Worm (Caenorhabditis elegans): ENCODE data around the gene srsx-7.

DNA sequence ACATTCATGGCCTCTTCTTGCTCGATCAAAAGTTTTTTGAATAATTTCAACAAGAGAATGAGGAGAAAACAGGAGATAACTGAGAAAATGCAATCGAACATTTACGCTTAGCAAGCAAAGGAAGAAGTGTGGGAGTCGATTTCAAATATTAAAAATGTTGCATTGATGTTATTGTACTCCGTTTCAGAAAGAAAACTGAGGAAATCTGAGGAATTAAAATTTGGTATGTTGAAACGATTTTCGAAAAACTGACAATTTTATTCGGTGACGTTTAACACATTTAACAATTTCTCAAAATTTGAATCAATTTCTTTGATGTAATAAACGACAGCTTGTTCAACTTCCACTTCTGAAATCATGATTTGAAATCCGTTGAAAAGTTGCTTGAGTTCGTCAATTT, 29.0 kb downstream of the srsx-7 start, which contains the start of gene F26D11.13:
- TF ChIP-seq ama-1 (optimal IDR thresholded peaks at IDR 0.05): no peak
- no peak for TF ChIP-seq nfya-1 (tag; optimal IDR thresholded peaks at IDR 0.05)
- TF ChIP-seq hlh-30 (tag; optimal IDR thresholded peaks at IDR 0.05; ENCODE audit: insufficient read depth): no peak
- TF ChIP-seq nhr-11 (tag; optimal IDR thresholded peaks at IDR 0.05): no peak
- TF ChIP-seq lin-11 (tag; optimal IDR thresholded peaks at IDR 0.05): no peak
- TF ChIP-seq ref-2 (tag; optimal IDR thresholded peaks at IDR 0.05): no peak
- TF ChIP-seq ttx-3 (tag; optimal IDR thresholded peaks at IDR 0.05): no peak
- no peak for TF ChIP-seq K02D7.2 (tag; optimal IDR thresholded peaks at IDR 0.05)
